Fruit fly (Drosophila melanogaster): ENCODE results near the gene Nrg.
A peak's percentile ranks its signal among the peaks of the same experiment; 100 is the strongest.

Nrg gene

DNA sequence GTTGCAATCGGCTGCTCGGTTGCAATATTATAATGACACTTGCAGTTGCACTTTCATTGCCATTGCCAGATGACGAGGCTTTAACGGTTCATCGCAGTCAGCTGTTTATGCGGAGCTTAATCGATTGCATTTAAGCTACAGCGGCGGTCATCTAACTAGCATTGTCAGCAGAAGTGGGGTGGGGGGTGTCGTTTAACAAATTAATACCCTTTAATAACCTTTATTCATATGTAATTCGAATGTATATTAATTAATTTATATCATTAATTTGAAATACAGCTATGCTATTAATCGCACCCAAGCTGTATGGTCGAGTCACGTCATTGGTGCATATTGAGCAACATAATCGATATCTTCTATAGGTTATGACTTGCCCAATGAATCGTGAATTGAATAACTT is 24.3 kb upstream of the Nrg start (continued):
- TF ChIP-seq danr (GFP tag; IDR thresholded peaks at IDR 0.05) (peak; percentile 44; the same call in 1 of the 2 replicates), ttk (GFP tag; IDR thresholded peaks at IDR 0.05) (peak; percentile 90), ase (GFP tag; IDR thresholded peaks at IDR 0.05) (peak; percentile 89), maf-S (GFP tag; optimal IDR thresholded peaks at IDR 0.05) (no peak), peb (GFP tag; IDR thresholded peaks at IDR 0.05) (peak; percentile 78; the same call in 1 of the 2 replicates), Blimp-1 (GFP tag; optimal IDR thresholded peaks at IDR 0.05) (peak; percentile 79), vvl (GFP tag; IDR thresholded peaks at IDR 0.05) (peak; percentile 92), Dip3 (GFP tag; optimal IDR thresholded peaks at IDR 0.05) (no peak), hth (optimal IDR thresholded peaks at IDR 0.05) (no peak), sens (GFP tag) (peak; percentile 94), HmgZ (tag; optimal IDR thresholded peaks at IDR 0.05) (peak; percentile 29), wdn (GFP tag; IDR thresholded peaks at IDR 0.05) (peak; percentile 47; the same call in 1 of the 2 replicates), repo (GFP tag; optimal IDR thresholded peaks at IDR 0.05) (no peak), exex (tag; optimal IDR thresholded peaks at IDR 0.05) (no peak), MTF-1 (GFP tag; optimal IDR thresholded peaks at IDR 0.05; ENCODE audit: borderline replicate concordance) (peak; percentile 72), emc (GFP tag; optimal IDR thresholded peaks at IDR 0.05) (no peak), CG31388 (GFP tag; optimal IDR thresholded peaks at IDR 0.05) (peak; percentile 5), gro (GFP tag; optimal IDR thresholded peaks at IDR 0.05) (no peak), CG4854 (GFP tag; optimal IDR thresholded peaks at IDR 0.05) (peak; percentile 25), CG14860 (GFP tag; IDR thresholded peaks at IDR 0.05; ENCODE audit: partially characterized antibody) (no peak), ems (GFP tag; optimal IDR thresholded peaks at IDR 0.05) (peak; percentile 39), so (GFP tag; IDR thresholded peaks at IDR 0.05) (peak; percentile 84; the same call in 2 of the 3 replicates), gsb-n (tag; optimal IDR thresholded peaks at IDR 0.05) (peak; percentile 58), Side (GFP tag; optimal IDR thresholded peaks at IDR 0.05) (no peak), unc-4 (GFP tag; IDR thresholded peaks at IDR 0.05; ENCODE audit: partially characterized antibody) (no peak), CG17802 (tag; optimal IDR thresholded peaks at IDR 0.05) (peak; percentile 18), CG6854 (GFP tag; optimal IDR thresholded peaks at IDR 0.05) (no peak), hkb (optimal IDR thresholded peaks at IDR 0.05) (no peak), hkb (GFP tag; IDR thresholded peaks at IDR 0.05) (peak; percentile 93), klu (GFP tag; IDR thresholded peaks at IDR 0.05) (0 out of 2 replicates have a peak, but pooled peaks have one; percentile 26), CG1529 (GFP tag; optimal IDR thresholded peaks at IDR 0.05) (peak; percentile 46), CG8089 (GFP tag; optimal IDR thresholded peaks at IDR 0.05) (peak; percentile 7), Ets65A (GFP tag) (peak; percentile 85), CG17829 (tag; optimal IDR thresholded peaks at IDR 0.05) (peak; percentile 73), CG18262 (tag; optimal IDR thresholded peaks at IDR 0.05) (peak; percentile 76), chif (GFP tag; optimal IDR thresholded peaks at IDR 0.05) (peak; percentile 14 to 24), sob (GFP tag; IDR thresholded peaks at IDR 0.05) (peak; percentile 80), CG9437 (GFP tag; optimal IDR thresholded peaks at IDR 0.05) (peak; percentile 54), CG31441 (GFP tag; IDR thresholded peaks at IDR 0.05) (peak; percentile 81), Dbx (GFP tag; IDR thresholded peaks at IDR 0.05) (0 out of 3 replicates have a peak, but pooled peaks have one; percentile 16), HLHmδ (GFP tag; optimal IDR thresholded peaks at IDR 0.05) (no peak), CG9727 (GFP tag; optimal IDR thresholded peaks at IDR 0.05) (peak; percentile 43), CHES-1-like (GFP tag; optimal IDR thresholded peaks at IDR 0.05) (no peak), Rx (GFP tag; IDR thresholded peaks at IDR 0.05) (peak; percentile 76), CG1647 (GFP tag; optimal IDR thresholded peaks at IDR 0.05) (peak; percentile 48), HLH4C (GFP tag; IDR thresholded peaks at IDR 0.05; ENCODE audit: partially characterized antibody) (no peak), sug (tag; optimal IDR thresholded peaks at IDR 0.05) (peak; percentile 0), Dp (GFP tag; optimal IDR thresholded peaks at IDR 0.05) (no peak), amos (GFP tag; IDR thresholded peaks at IDR 0.05; ENCODE audit: partially characterized antibody) (no peak), bsh (GFP tag; optimal IDR thresholded peaks at IDR 0.05) (peak in 1 of 2 experiments; percentile 85), CG30020 (tag; optimal IDR thresholded peaks at IDR 0.05) (peak; percentile 10), Fer3 (tag; optimal IDR thresholded peaks at IDR 0.05) (peak; percentile 70)
